Worm (Caenorhabditis elegans): ENCODE data around the gene hot-4.
A peak's percentile ranks its signal among the peaks of the same experiment; 100 is the strongest.

The hot-4 gene

DNA sequence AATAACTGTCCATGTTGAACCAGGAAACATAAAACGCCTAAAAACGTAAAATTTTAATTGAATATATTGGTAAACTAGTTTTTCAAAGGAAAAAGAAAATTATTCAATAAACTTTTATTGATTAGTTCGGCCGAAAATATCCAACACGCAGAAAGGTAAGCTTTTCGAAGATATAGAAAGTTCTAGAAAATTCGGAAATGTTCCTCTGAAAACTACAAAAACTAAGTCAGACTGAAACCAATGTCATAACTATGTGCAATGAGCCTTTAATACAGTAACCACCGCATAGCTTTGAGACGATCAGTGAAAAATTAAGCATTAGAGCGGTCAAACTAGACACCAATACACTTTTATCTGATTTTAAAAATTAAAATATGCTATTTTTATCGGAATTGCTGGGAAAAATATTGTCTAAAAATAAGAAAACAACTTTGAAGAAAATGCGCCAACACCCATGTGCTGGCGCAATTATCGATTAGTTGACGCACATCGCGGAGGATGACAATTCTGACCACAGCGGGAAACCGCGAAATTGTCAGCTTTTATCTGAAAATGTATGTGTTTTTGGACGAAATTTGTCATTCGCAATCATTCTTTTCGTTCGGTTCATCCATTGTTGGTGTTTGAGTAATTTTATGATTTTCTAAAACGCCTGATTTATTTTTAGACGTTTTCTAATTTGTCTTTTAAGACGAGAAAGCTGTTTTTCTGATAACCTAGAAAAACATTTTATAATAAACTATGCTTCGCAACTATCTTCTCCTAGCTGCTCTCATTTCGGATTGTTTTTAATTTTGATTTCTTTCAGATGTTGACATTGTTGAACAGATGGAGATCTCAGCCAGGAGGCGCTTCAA, 18.6 kb upstream of the hot-4 start, which contains the start of the genes C23G10.7 and rpn-2:
TSS of gene C23G10.7 (minus strand) at position 37 of the 857 bp plus-strand sequence.
TSS of gene rpn-2 (plus strand) at position 807 of the 857 bp plus-strand sequence.
- no peak for TF ChIP-seq ztf-6 (GFP tag; IDR thresholded peaks at IDR 0.05)
- TF ChIP-seq nhr-80 (tag; optimal IDR thresholded peaks at IDR 0.05) = peak; percentile 22
- no peak for TF ChIP-seq repo-1 (tag; optimal IDR thresholded peaks at IDR 0.05)
- TF ChIP-seq hmg-1.2 (GFP tag; IDR thresholded peaks at IDR 0.05) = peak; percentile 42; the same call in 1 of the 2 replicates
- peak; percentile 41 for TF ChIP-seq athp-1 (tag; optimal IDR thresholded peaks at IDR 0.05)
- peak; percentile 77 for TF ChIP-seq lin-54 (GFP tag; optimal IDR thresholded peaks at IDR 0.05)
- peak; percentile 98 for TF ChIP-seq hsf-1 (GFP tag; IDR thresholded peaks at IDR 0.05)
- TF ChIP-seq K11D2.4 (GFP tag; IDR thresholded peaks at IDR 0.05) = no peak
- TF ChIP-seq pbrm-1 (GFP tag; IDR thresholded peaks at IDR 0.05) = 0 out of 2 replicates have a peak, but pooled peaks have one; percentile 46
- TF ChIP-seq ztf-18 (tag; optimal IDR thresholded peaks at IDR 0.05) = peak; percentile 97
- TF ChIP-seq dpff-1 (tag; optimal IDR thresholded peaks at IDR 0.05) = no peak
- peak; percentile 53 for TF ChIP-seq attf-5 (GFP tag; optimal IDR thresholded peaks at IDR 0.05)
- peak; percentile 28 for TF ChIP-seq K12H6.12 (tag; optimal IDR thresholded peaks at IDR 0.05)
- TF ChIP-seq tbx-9 (tag; optimal IDR thresholded peaks at IDR 0.05; ENCODE audit: borderline replicate concordance) = no peak
- peak; percentile 71; the same call in 1 of the 2 replicates for TF ChIP-seq D2030.7 (GFP tag; IDR thresholded peaks at IDR 0.05)
- peak; percentile 72 for TF ChIP-seq mcd-1 (GFP tag; IDR thresholded peaks at IDR 0.05)
- TF ChIP-seq lin-26 (GFP tag; IDR thresholded peaks at IDR 0.05) = no peak
- peak; percentile 46 for TF ChIP-seq F23B12.7 (tag; optimal IDR thresholded peaks at IDR 0.05; ENCODE audit: insufficient read depth)
- TF ChIP-seq snpc-3.4 (tag; optimal IDR thresholded peaks at IDR 0.05) = peak; percentile 53
- TF ChIP-seq attf-6 (GFP tag; IDR thresholded peaks at IDR 0.05) = no peak
- peak; percentile 29; the same call in 1 of the 2 replicates for TF ChIP-seq ekl-4 (GFP tag; IDR thresholded peaks at IDR 0.05)
- no peak for TF ChIP-seq Y53F4B.3 (GFP tag; IDR thresholded peaks at IDR 0.05)
- peak; percentile 87 for TF ChIP-seq xnd-1 (tag; optimal IDR thresholded peaks at IDR 0.05)
- no peak for TF ChIP-seq cebp-1 (GFP tag; IDR thresholded peaks at IDR 0.05)
- peak; percentile 67 for TF ChIP-seq cebp-1 (tag; optimal IDR thresholded peaks at IDR 0.05)
- peak; percentile 89 for TF ChIP-seq dox-1 (GFP tag; IDR thresholded peaks at IDR 0.05)
- TF ChIP-seq madf-6 (GFP tag; IDR thresholded peaks at IDR 0.05) = peak; percentile 88
- TF ChIP-seq B0336.3 (GFP tag; IDR thresholded peaks at IDR 0.05) = peak; percentile 83; the same call in 1 of the 2 replicates
- 0 out of 2 replicates have a peak, but pooled peaks have one; percentile 29 for TF ChIP-seq B0019.2 (GFP tag; conservative IDR thresholded peaks at IDR 0.05)
- TF ChIP-seq lin-35 (GFP tag; optimal IDR thresholded peaks at IDR 0.05) = peak in 1 of 3 experiments; percentile 80
- TF ChIP-seq ceh-91 (GFP tag; IDR thresholded peaks at IDR 0.05) = peak; percentile 60
- peak; percentile 64 for TF ChIP-seq unc-130 (GFP tag; optimal IDR thresholded peaks at IDR 0.05)
- peak; percentile 69; the same call in 1 of the 2 replicates for TF ChIP-seq Y53G8AR.9 (GFP tag; conservative IDR thresholded peaks at IDR 0.05)
- peak; percentile 1 for TF ChIP-seq snpc-4 (GFP tag; optimal IDR thresholded peaks at IDR 0.05)
- TF ChIP-seq snpc-4 (tag; optimal IDR thresholded peaks at IDR 0.05) = peak in 1 of 4 experiments; percentile 60
- peak; percentile 42 for TF ChIP-seq tbp1 (GFP tag; optimal IDR thresholded peaks at IDR 0.05)
- no peak for TF ChIP-seq hlh-12 (tag; optimal IDR thresholded peaks at IDR 0.05)
- TF ChIP-seq let-607 (tag; optimal IDR thresholded peaks at IDR 0.05) = peak in 1 of 2 experiments; percentile 48
- TF ChIP-seq attf-3 (GFP tag; conservative IDR thresholded peaks at IDR 0.05) = peak; percentile 47; the same call in 1 of the 2 replicates
- TF ChIP-seq B0035.1 (tag; optimal IDR thresholded peaks at IDR 0.05) = no peak
- TF ChIP-seq tlf-1 (GFP tag; optimal IDR thresholded peaks at IDR 0.05) = peak; percentile 87
- peak; percentile 30 for TF ChIP-seq rpc-1 (optimal IDR thresholded peaks at IDR 0.05)
- no peak for TF ChIP-seq rpc-1 (tag; optimal IDR thresholded peaks at IDR 0.05)
- TF ChIP-seq sdz-38 (tag; optimal IDR thresholded peaks at IDR 0.05) = no peak
- peak; percentile 75 for TF ChIP-seq F33H1.4 (GFP tag; IDR thresholded peaks at IDR 0.05)
- TF ChIP-seq dpl-1 (GFP tag; optimal IDR thresholded peaks at IDR 0.05) = peak; percentile 62
- no peak for TF ChIP-seq aptf-2 (GFP tag; conservative IDR thresholded peaks at IDR 0.05)

All from whole organism, young adult.